Fruit fly (Drosophila melanogaster) whole organism, adult: ENCODE measurements around the gene Ccp84Ad.

Experiments used
- CG12768 ChIP-seq: fragments of 200-800 bp; sonication (Bioruptor generic); optimal IDR thresholded peaks from 2 replicates; lab custom pipeline; 2017; ENCODE audit warnings: missing biosample characterization, missing genetic modification characterization, mild to moderate bottlenecking, moderate library complexity, missing genetic modification reagents
- CG33017 ChIP-seq: fragments of 200-800 bp; sonication (Bioruptor generic); optimal IDR thresholded peaks from 2 replicates; lab custom pipeline; 2018; ENCODE audit warnings: missing biosample characterization, mild to moderate bottlenecking, missing genetic modification characterization, moderate library complexity
- Crg-1 ChIP-seq: fragments of 200-800 bp; sonication (Bioruptor generic); optimal IDR thresholded peaks from 2 replicates; lab custom pipeline; 2016; ENCODE audit warnings: missing biosample characterization, missing genetic modification characterization
- ovo ChIP-seq: fragments of 200-800 bp; sonication (Bioruptor generic); optimal IDR thresholded peaks from 2 replicates; lab custom pipeline; 2016; ENCODE audit warnings: missing biosample characterization, missing genetic modification characterization
- tj ChIP-seq: fragments of 200-800 bp; sonication (Bioruptor generic); optimal IDR thresholded peaks from 3 replicates; lab custom pipeline; 2017; ENCODE audit warnings: missing biosample characterization, mild to moderate bottlenecking, missing genetic modification characterization, moderate library complexity

DNA sequence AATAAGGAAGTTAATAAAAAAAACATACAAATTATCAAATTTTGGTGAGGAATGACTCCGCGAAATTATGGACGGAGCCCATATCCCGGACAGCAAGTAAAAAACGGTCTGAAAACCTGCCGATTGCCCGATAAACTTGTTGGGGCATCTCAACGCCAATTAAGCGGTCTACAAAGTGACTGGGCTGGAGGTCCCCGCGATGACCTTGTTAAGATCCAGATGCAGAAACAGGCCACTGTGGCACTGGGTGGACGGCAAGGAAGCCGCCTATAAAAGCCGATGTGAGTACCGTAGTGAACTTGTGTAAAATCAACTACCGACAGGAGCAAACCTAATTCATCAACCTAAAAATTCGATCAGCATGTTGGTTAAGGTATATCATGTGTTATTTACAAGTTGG, 8.4 kb upstream of the Ccp84Ad start, which contains the start of gene Edg84A:
- TF ChIP-seq CG12768 (GFP tag; lab: Kevin White, UChicago) (no peak), ovo (GFP tag; lab: Kevin White, UChicago) (no peak), tj (GFP tag; lab: Kevin White, UChicago) (no peak), CG33017 (tag; lab: Kevin White, UChicago) (no peak), Crg-1 (GFP tag; lab: Kevin White, UChicago) (no peak)
